Fruit fly (Drosophila melanogaster) S2 (cell line): ENCODE measurements around the gene Ype.

ENCODE experiments used
- CG8478 ChIP-seq: fragments of >200 bp; optimal IDR thresholded peaks from 2 replicates; lab custom pipeline; 2018
- CTCF ChIP-seq, 2 experiments: fragments of >200 bp; optimal IDR thresholded peaks; 2 replicates each; lab custom pipeline; 2018

DNA sequence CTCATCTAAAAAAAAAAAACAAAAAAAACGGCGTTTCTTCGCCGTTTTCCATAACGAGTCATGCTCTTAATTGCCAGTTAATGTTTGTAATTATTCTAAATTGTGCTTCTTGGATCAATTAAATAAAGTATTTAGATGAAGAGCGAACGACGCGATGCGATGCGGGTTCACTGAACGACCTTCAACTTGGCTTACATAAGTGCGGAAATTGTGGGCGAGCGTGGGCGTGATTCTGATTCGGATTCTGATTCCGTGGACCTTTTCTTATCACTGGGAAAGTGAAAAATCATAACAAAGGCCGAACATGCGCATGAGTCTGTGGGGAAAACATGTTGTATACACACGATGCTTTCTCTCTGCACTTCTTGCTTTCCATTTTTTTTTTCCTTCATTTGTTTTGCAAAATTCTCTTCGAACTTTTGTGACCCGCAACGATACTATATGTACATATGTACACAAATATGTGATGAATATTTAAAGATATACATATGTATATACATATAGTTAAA, 11.7 kb downstream of the Ype start:
- TF ChIP-seq CG8478 (lab: Kevin White, UChicago) (no peak), CTCF (optimal IDR thresholded peaks at IDR 0.05; lab: Kevin White, UChicago) (no peak)
